Fruit fly (Drosophila melanogaster) whole organism, wandering third instar larva: ENCODE measurements around the gene Vdup1.
A peak's percentile ranks its signal among the peaks of the same experiment; 100 is the strongest.

Experiments used
- CG9705 ChIP-seq: fragments of 200-800 bp; sonication (Bioruptor generic); optimal IDR thresholded peaks from 2 replicates; lab custom pipeline; 2018; ENCODE audit warnings: missing biosample characterization, mild to moderate bottlenecking, missing genetic modification characterization
- Dif ChIP-seq: fragments of 200-275, 200-300 bp; sonication (Bioruptor generic); optimal IDR thresholded peaks from 2 replicates; lab custom pipeline; 2018; ENCODE audit warnings: missing biosample characterization, missing genetic modification characterization; ENCODE audit not compliant: partially characterized antibody
- GATAd ChIP-seq: sonication (Bioruptor generic); optimal IDR thresholded peaks from 2 replicates; lab custom pipeline; 2016; ENCODE audit warnings: missing biosample characterization, missing genetic modification characterization
- HLH106 ChIP-seq: fragments of 200-800 bp; optimal IDR thresholded peaks from 3 replicates; lab custom pipeline; 2019; ENCODE audit warnings: missing biosample characterization, mild to moderate bottlenecking, missing genetic modification characterization, moderate library complexity
- Hnf4 ChIP-seq: fragments of 200-800 bp; sonication (Bioruptor generic); optimal IDR thresholded peaks from 2 replicates; lab custom pipeline; 2016; ENCODE audit warnings: missing biosample characterization, mild to moderate bottlenecking, missing genetic modification characterization
- Hr78 ChIP-seq: fragments of >200 bp; optimal IDR thresholded peaks from 2 replicates; lab custom pipeline; 2017; ENCODE audit warnings: missing biosample characterization, missing genetic modification characterization
- Hr83 ChIP-seq: fragments of 200-300 bp; sonication (Bioruptor generic); optimal IDR thresholded peaks from 2 replicates; lab custom pipeline; 2016; ENCODE audit warnings: missing biosample characterization, mild to moderate bottlenecking, missing genetic modification characterization, moderate library complexity; ENCODE audit not compliant: poor library complexity, severe bottlenecking
- Mio ChIP-seq: sonication (Bioruptor generic); optimal IDR thresholded peaks from 2 replicates; lab custom pipeline; 2016; ENCODE audit warnings: missing biosample characterization, missing genetic modification characterization
- Myc ChIP-seq: fragments of >200 bp; optimal IDR thresholded peaks from 2 replicates; lab custom pipeline; 2017
- N ChIP-seq: fragments of >200 bp; optimal IDR thresholded peaks from 2 replicates; lab custom pipeline; 2018; ENCODE audit warnings: missing biosample characterization, missing external identifiers, missing genetic modification characterization
- OdsH ChIP-seq: fragments of 200-800 bp; sonication (Bioruptor generic); optimal IDR thresholded peaks from 2 replicates; lab custom pipeline; 2016; ENCODE audit warnings: missing biosample characterization, mild to moderate bottlenecking, missing genetic modification characterization
- Rel ChIP-seq, 2 experiments: fragments of 200-800 bp; sonication (Bioruptor generic) in 1 of 2; optimal IDR thresholded peaks; 2 replicates in 1 of 2; 3 replicates in 1 of 2; lab custom pipeline; 2016 to 2019; ENCODE audit warnings: mild to moderate bottlenecking in 2 of 2, missing biosample characterization in 2 of 2, missing genetic modification characterization in 2 of 2, moderate library complexity in 1 of 2
- Sp1 ChIP-seq: fragments of 200-800 bp; sonication (Bioruptor generic); optimal IDR thresholded peaks from 3 replicates; lab custom pipeline; 2019; ENCODE audit warnings: missing biosample characterization, mild to moderate bottlenecking, missing genetic modification characterization, moderate library complexity
- Vsx2 ChIP-seq: fragments of 200-300, 225-300 bp; sonication (Bioruptor generic); optimal IDR thresholded peaks from 2 replicates; lab custom pipeline; 2018; ENCODE audit warnings: missing biosample characterization, missing genetic modification characterization; ENCODE audit not compliant: partially characterized antibody
- brk ChIP-seq: fragments of 200-800 bp; sonication (Bioruptor generic); optimal IDR thresholded peaks from 2 replicates; lab custom pipeline; 2016; ENCODE audit warnings: missing biosample characterization, mild to moderate bottlenecking, missing genetic modification characterization
- dl ChIP-seq, 2 experiments: fragments of 175-275, 200-275 bp in 1 of 2; fragments of 200-275 bp in 1 of 2; sonication (Bioruptor generic); optimal IDR thresholded peaks; lab custom pipeline; 2018; ENCODE audit warnings: mild to moderate bottlenecking in 2 of 2, missing biosample characterization in 2 of 2, missing genetic modification characterization in 2 of 2, moderate library complexity in 2 of 2; ENCODE audit not compliant: partially characterized antibody in 2 of 2, insufficient read depth in 1 of 2
- dmrt93B ChIP-seq: fragments of 200-800 bp; sonication (Bioruptor generic); optimal IDR thresholded peaks from 2 replicates; lab custom pipeline; 2018; ENCODE audit warnings: missing biosample characterization, mild to moderate bottlenecking, missing genetic modification characterization
- foxo ChIP-seq, 2 experiments: fragments of 200-800 bp; sonication (Bioruptor generic); optimal IDR thresholded peaks; 2 replicates in 1 of 2; 3 replicates in 1 of 2; lab custom pipeline; 2016 to 2017; ENCODE audit warnings: missing biosample characterization in 2 of 2, missing genetic modification characterization in 2 of 2
- fru ChIP-seq: fragments of 200-800 bp; sonication (Bioruptor generic); optimal IDR thresholded peaks from 3 replicates; lab custom pipeline; 2016; ENCODE audit warnings: missing biosample characterization, mild to moderate bottlenecking, missing genetic modification characterization
- h ChIP-seq: fragments of 200-800 bp; sonication (Bioruptor generic); optimal IDR thresholded peaks from 3 replicates; lab custom pipeline; 2016; ENCODE audit warnings: missing biosample characterization, mild to moderate bottlenecking, missing genetic modification characterization
- lola ChIP-seq: fragments of >200 bp; optimal IDR thresholded peaks from 2 replicates; lab custom pipeline; 2017; ENCODE audit warnings: missing biosample characterization, missing genetic modification characterization
- psq ChIP-seq: fragments of 200-800 bp; sonication (Bioruptor generic); optimal IDR thresholded peaks from 3 replicates; lab custom pipeline; 2017; ENCODE audit warnings: missing biosample characterization, mild to moderate bottlenecking, missing genetic modification characterization, moderate library complexity
- rgr ChIP-seq: fragments of 200-800 bp; sonication (Bioruptor generic); optimal IDR thresholded peaks from 3 replicates; lab custom pipeline; 2016; ENCODE audit warnings: missing biosample characterization, mild to moderate bottlenecking, missing genetic modification characterization
- sage ChIP-seq: fragments of 200-800 bp; sonication (Bioruptor generic); optimal IDR thresholded peaks from 2 replicates; lab custom pipeline; 2016; ENCODE audit warnings: missing biosample characterization, mild to moderate bottlenecking, missing genetic modification characterization
- sv ChIP-seq: fragments of 200-800 bp; sonication (Bioruptor generic); optimal IDR thresholded peaks from 3 replicates; lab custom pipeline; 2016; ENCODE audit warnings: missing biosample characterization, missing genetic modification characterization
- tai ChIP-seq: sonication (Bioruptor generic); optimal IDR thresholded peaks from 2 replicates; lab custom pipeline; 2016; ENCODE audit warnings: missing biosample characterization, missing genetic modification characterization
- usp ChIP-seq: fragments of >200 bp; optimal IDR thresholded peaks from 2 replicates; lab custom pipeline; 2017; ENCODE audit warnings: missing biosample characterization, missing genetic modification characterization
- woc ChIP-seq: sonication (Bioruptor generic); optimal IDR thresholded peaks from 2 replicates; lab custom pipeline; 2016; ENCODE audit warnings: missing biosample characterization, mild to moderate bottlenecking, missing genetic modification characterization

Gene Vdup1

DNA sequence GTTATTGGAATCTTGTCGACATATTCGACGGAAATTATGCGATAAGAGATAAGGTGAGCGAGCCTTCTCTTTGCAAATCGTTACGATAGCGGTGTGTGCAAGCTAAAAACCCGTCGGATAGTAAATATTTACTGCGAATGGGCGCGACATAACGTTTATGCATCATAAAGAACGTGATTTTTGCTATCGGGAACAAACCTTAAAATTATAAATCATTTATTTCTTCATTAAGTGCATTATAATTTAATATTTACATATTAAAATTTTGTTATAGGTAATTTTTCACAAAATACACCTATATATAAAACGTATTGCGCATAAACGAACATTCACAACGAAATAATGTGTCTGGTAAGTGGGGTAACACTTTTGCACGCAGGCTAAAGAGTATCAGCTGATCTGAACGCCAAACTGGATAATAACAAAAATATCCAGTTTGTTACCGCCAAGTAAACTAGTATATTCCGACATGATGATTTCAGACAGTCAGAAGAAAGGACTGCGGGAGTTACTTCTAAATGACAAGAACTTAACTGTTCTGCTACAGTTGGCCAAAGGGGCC, 27.0 kb upstream of the Vdup1 start, which contains the start of the genes Gk1 and CG13876 (continued):
- TF ChIP-seq tai (GFP tag; lab: Kevin White, UChicago) (no peak), Hnf4 (GFP tag; lab: Kevin White, UChicago) (peak; percentile 81), sv (GFP tag; lab: Kevin White, UChicago) (peak; percentile 73), lola (GFP tag; lab: Kevin White, UChicago) (no peak), Myc (lab: Kevin White, UChicago) (peak; percentile 6), OdsH (GFP tag; lab: Kevin White, UChicago) (peak; percentile 96), Mio (GFP tag; lab: Kevin White, UChicago) (no peak), brk (no peak), GATAd (GFP tag; lab: Kevin White, UChicago) (no peak)
- TF ChIP-seq, all 38 proteins: peak for 18

DNA sequence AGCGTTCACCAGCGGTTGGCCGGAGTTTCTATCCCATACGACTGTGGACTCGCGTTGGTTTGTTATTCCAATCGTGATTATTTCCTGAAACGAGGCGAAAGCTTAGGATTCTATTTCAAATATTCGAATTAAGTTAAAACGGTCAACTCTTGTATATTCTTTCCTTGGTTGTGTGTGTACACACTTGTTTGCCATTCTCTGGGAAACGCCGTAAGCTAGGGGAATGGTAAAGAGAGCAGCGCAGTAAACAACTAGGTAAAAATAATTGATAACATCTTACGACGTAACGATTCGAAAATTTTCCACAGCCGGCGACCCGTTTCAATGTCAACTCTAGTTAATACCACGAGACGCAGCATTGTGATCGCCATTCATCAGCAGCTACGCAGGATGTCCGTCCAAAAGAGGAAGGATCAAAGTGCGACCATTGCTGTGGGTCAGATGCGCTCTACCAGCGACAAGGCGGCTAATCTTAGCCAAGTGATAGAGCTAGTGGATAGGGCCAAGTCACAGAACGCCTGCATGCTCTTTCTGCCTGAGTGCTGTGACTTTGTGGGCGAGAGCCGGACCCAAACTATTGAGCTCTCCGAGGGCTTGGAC, 24.9 kb upstream of the Vdup1 start, which contains the start of gene NitFhit:
Gene NitFhit (plus strand): TSS at position 195 of the 600 bp plus-strand sequence.
- TF ChIP-seq tai (GFP tag; lab: Kevin White, UChicago) (no peak), Rel (GFP tag; optimal IDR thresholded peaks at IDR 0.05; lab: Kevin White, UChicago) (no peak), Rel (tag; optimal IDR thresholded peaks at IDR 0.05; lab: Kevin White, UChicago) (peak; percentile 32), Myc (lab: Kevin White, UChicago) (peak; percentile 6), Hr78 (GFP tag; lab: Kevin White, UChicago) (no peak), fru (peak; percentile 38)

DNA sequence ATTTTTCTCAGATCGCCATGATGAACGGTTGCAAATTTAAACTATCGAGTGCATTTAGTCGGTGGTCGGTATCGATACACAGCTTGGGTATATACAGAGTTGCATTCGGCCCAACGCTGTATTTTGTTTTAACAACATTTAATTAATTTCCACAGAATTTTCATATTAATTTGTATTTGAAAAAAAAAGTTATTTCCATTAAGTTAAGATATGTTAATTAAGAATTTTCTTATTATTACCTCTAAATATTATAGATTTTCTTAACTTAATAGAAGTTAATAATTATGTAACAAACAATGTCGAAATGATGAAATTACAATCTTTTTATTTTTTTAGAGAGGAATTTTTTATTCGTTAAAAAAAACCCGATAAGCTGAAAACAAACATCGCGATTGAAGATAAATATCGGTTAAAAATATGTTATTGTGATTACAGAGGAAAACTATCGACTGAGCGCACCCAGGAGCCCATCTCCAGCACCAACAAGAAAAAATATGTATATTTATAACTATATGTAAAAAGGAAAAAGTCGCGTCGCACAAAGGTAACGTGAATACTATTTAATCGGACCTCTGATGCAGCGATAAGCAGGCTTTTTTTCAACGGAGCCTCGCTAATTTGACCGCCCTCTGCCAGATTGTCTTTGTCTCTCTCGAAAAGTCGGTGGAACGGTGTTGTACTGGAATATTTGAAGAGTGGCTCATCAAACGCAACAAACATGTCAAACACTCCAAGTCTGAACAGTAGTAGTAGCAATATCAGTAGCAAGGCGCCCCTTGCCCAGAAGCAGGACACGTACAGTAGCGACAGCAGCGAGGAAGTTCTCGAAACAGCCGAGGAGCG, 21.2 kb upstream of the Vdup1 start, which contains the start of the genes rno and mri:
Gene rno (minus strand): TSS at position 9 of the 843 bp plus-strand sequence.
Gene mri (plus strand): TSS at position 421 of the 843 bp plus-strand sequence.
- TF ChIP-seq OdsH (GFP tag; lab: Kevin White, UChicago) (peak; percentile 68), h (GFP tag; lab: Kevin White, UChicago) (peak; percentile 17), HLH106 (tag; lab: Kevin White, UChicago) (peak; percentile 78), CG9705 (GFP tag; lab: Kevin White, UChicago) (peak; percentile 57), rgr (GFP tag; lab: Kevin White, UChicago) (peak; percentile 73), Dif (GFP tag; lab: Kevin White, UChicago) (no peak), woc (no peak), foxo (GFP tag; optimal IDR thresholded peaks at IDR 0.05; lab: Kevin White, UChicago) (peak in 1 of 2 experiments; percentile 75), Hr83 (GFP tag; lab: Kevin White, UChicago) (peak; percentile 89), Sp1 (GFP tag; lab: Kevin White, UChicago) (peak; percentile 69), Hr78 (GFP tag; lab: Kevin White, UChicago) (no peak), dmrt93B (GFP tag; lab: Kevin White, UChicago) (peak; percentile 60), sv (GFP tag; lab: Kevin White, UChicago) (peak; percentile 12), sage (no peak), brk (no peak), N (GFP tag; lab: Kevin White, UChicago) (no peak), usp (no peak), fru (peak; percentile 6), tai (GFP tag; lab: Kevin White, UChicago) (no peak), psq (GFP tag; lab: Kevin White, UChicago) (peak; percentile 52), Rel (GFP tag; optimal IDR thresholded peaks at IDR 0.05; lab: Kevin White, UChicago) (peak; percentile 6), Rel (tag; optimal IDR thresholded peaks at IDR 0.05; lab: Kevin White, UChicago) (no peak)

DNA sequence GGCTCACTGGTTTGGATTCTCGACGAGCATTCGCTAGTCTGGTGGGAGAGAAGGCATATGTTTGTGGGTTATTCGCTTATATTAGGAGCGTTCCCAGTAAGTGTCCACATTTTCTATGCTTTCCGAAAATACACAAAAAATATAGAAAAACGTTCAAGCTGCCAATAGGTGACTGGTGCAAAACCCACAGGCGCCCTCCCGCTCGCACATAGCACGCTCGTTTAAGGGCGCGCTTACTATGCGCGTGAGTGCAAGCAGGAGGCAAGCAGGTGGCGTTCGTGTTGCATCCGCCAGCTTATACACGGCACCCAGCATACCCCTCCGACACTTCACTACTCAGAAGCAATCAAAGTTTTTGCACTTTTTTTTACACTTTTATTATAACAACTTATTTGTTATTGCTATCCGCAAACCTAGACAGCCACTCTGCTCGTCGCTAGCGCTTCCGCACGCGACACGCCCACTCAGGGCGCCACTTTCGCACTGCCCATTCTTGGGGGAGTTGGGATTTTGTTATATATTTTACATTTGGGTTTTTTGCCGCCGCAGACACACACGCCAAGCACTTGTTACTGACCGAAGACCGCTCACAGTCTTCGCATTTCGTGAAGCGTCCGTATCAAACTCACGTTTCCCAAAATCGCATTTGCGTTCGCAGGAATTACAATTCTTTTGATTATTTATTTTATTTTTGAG, 20.4 kb upstream of the Vdup1 start:
- TF ChIP-seq Vsx2 (GFP tag; lab: Kevin White, UChicago) (no peak), N (GFP tag; lab: Kevin White, UChicago) (no peak), Mio (GFP tag; lab: Kevin White, UChicago) (no peak), sv (GFP tag; lab: Kevin White, UChicago) (no peak), Dif (GFP tag; lab: Kevin White, UChicago) (peak; percentile 98), Rel (GFP tag; optimal IDR thresholded peaks at IDR 0.05; lab: Kevin White, UChicago) (no peak), Rel (tag; optimal IDR thresholded peaks at IDR 0.05; lab: Kevin White, UChicago) (peak; percentile 12), dl (GFP tag; optimal IDR thresholded peaks at IDR 0.05; lab: Kevin White, UChicago; ENCODE audit: insufficient read depth in 1 of 2, partially characterized antibody in 2 of 2) (peak in 1 of 2 experiments; percentile 64)
